Fruit fly (Drosophila melanogaster) whole organism, adult: ENCODE measurements around the gene DNAlig3.

Experiments
- CG7045 ChIP-seq: fragments of 200-800 bp; sonication (Bioruptor generic); optimal IDR thresholded peaks from 2 replicates; lab custom pipeline; 2017; ENCODE audit warnings: missing biosample characterization, mild to moderate bottlenecking, missing genetic modification characterization
- Mnt ChIP-seq: fragments of 200-800 bp; sonication (Bioruptor generic); optimal IDR thresholded peaks from 2 replicates; lab custom pipeline; 2016; ENCODE audit warnings: missing biosample characterization, mild to moderate bottlenecking, missing genetic modification characterization
- bab1 ChIP-seq: fragments of 200-800 bp; sonication (Bioruptor generic); optimal IDR thresholded peaks from 3 replicates; lab custom pipeline; 2019; ENCODE audit warnings: missing biosample characterization, mild to moderate bottlenecking, missing genetic modification characterization, moderate library complexity
- cnc ChIP-seq, 2 experiments: fragments of >200 bp; optimal IDR thresholded peaks; 2 replicates each; lab custom pipeline; 2017
- ovo ChIP-seq: fragments of 200-800 bp; sonication (Bioruptor generic); optimal IDR thresholded peaks from 2 replicates; lab custom pipeline; 2016; ENCODE audit warnings: missing biosample characterization, missing genetic modification characterization
- tj ChIP-seq: fragments of 200-800 bp; sonication (Bioruptor generic); optimal IDR thresholded peaks from 3 replicates; lab custom pipeline; 2017; ENCODE audit warnings: missing biosample characterization, mild to moderate bottlenecking, missing genetic modification characterization, moderate library complexity

DNA sequence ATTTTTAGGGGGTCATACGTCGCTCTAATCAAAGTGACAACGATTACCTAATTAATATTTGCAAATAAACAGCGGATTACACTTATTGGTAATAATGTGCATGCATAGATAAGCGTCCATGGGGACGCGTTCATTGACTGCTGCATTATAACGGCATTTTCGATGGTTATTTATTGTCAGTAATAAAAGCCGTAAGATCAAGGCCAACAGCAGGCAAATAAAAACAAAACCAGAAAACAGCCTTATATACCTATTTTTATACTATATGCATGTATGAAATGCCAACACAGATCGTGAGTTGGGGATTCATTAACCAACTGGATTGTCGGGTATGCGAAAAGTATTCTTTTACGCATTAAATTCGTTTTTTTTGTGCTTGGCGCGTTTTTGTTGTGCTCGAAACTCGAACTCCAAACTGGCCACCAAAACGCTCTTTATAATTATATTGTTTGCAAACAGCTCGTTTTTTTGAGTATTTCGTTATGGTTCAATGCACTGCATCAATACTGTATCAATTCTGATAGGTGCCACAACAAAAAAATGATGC lies 49.1 kb upstream of the DNAlig3 start:
- TF ChIP-seq bab1 (GFP tag; lab: Kevin White, UChicago): no peak
- no peak for TF ChIP-seq CG7045 (GFP tag; lab: Kevin White, UChicago)
- TF ChIP-seq ovo (GFP tag; lab: Kevin White, UChicago): no peak
- TF ChIP-seq tj (GFP tag; lab: Kevin White, UChicago): no peak
- no peak for TF ChIP-seq cnc (optimal IDR thresholded peaks at IDR 0.05; lab: Kevin White, UChicago)
- no peak for TF ChIP-seq Mnt (GFP tag; lab: Kevin White, UChicago)
